Worm (Caenorhabditis elegans) whole organism, young adult: ENCODE results near the gene K11H12.8.
A peak's percentile ranks its signal among the peaks of the same experiment; 100 is the strongest.

Experiments
- B0336.3 ChIP-seq: fragments of 200-800 bp; sonication (Bioruptor generic); IDR thresholded peaks from 2 replicates; pipeline ENCODE4 v1.3.6; 2022; ENCODE audit warnings: missing genetic modification characterization, missing compliant biosample characterization
- F23B12.7 ChIP-seq: sonication (generic microtip); optimal IDR thresholded peaks from 2 replicates; lab custom pipeline; 2017; ENCODE audit warnings: missing genetic modification characterization, mild to moderate bottlenecking, missing compliant biosample characterization, antibody characterized with exemption, moderate library complexity; ENCODE audit not compliant: insufficient read depth
- F37B4.10 ChIP-seq: fragments of 200-800 bp; sonication (Bioruptor generic); IDR thresholded peaks from 2 replicates; pipeline ENCODE4 v1.3.6; 2022; ENCODE audit warnings: missing genetic modification characterization, missing compliant biosample characterization
- T26A5.8 ChIP-seq: sonication (generic microtip); optimal IDR thresholded peaks from 2 replicates; lab custom pipeline; 2016; ENCODE audit warnings: missing genetic modification characterization, missing compliant biosample characterization
- Y53F4B.3 ChIP-seq: fragments of 200-800 bp; sonication (Bioruptor generic); IDR thresholded peaks from 2 replicates; pipeline ENCODE4 v1.3.6; 2022; ENCODE audit warnings: missing genetic modification reagents, missing genetic modification characterization, missing compliant biosample characterization
- Y79H2A.3 ChIP-seq: fragments of 200-800 bp; sonication (Bioruptor generic); conservative IDR thresholded peaks from 2 replicates; pipeline ENCODE4 v1.3.6; 2022; ENCODE audit warnings: missing genetic modification reagents, missing genetic modification characterization, missing compliant biosample characterization
- ZK185.1 ChIP-seq: sonication (generic microtip); optimal IDR thresholded peaks from 2 replicates; lab custom pipeline; 2016; ENCODE audit warnings: mild to moderate bottlenecking, missing genetic modification characterization, missing compliant biosample characterization; ENCODE audit not compliant: poor library complexity, severe bottlenecking
- akir-1 ChIP-seq: fragments of 200-800 bp; sonication (Bioruptor generic); optimal IDR thresholded peaks from 2 replicates; lab custom pipeline; 2018; ENCODE audit warnings: mild to moderate bottlenecking, missing genetic modification characterization, moderate library complexity, missing compliant biosample characterization
- ama-1 ChIP-seq, 3 experiments: fragments of 150-350 bp in 1 of 3; sonication (generic microtip) in 2 of 3; optimal IDR thresholded peaks; 2 replicates each; lab custom pipeline; 2014 to 2018; ENCODE audit warnings: missing biosample characterization in 2 of 3, missing genetic modification characterization in 2 of 3, missing genetic modification reagents in 2 of 3
- atf-7 ChIP-seq: sonication (generic microtip); optimal IDR thresholded peaks from 2 replicates; lab custom pipeline; 2017; ENCODE audit warnings: mild to moderate bottlenecking, missing genetic modification characterization, missing compliant biosample characterization
- bed-2 ChIP-seq: fragments of 200-800 bp; sonication (Bioruptor generic); IDR thresholded peaks from 2 replicates; pipeline ENCODE4 v1.3.6; 2022; ENCODE audit warnings: missing genetic modification reagents, missing genetic modification characterization, missing compliant biosample characterization
- cebp-2 ChIP-seq: fragments of 200-800 bp; sonication (Bioruptor generic); IDR thresholded peaks from 2 replicates; pipeline ENCODE4 v1.3.6; 2022; ENCODE audit warnings: missing genetic modification characterization, missing compliant biosample characterization
- ceh-100 ChIP-seq: fragments of 200-800 bp; sonication (Bioruptor generic); IDR thresholded peaks from 2 replicates; pipeline ENCODE4 v1.3.6; 2022; ENCODE audit warnings: missing genetic modification reagents, missing genetic modification characterization, missing compliant biosample characterization
- chd-7 ChIP-seq: sonication (generic microtip); optimal IDR thresholded peaks from 2 replicates; lab custom pipeline; 2016; ENCODE audit warnings: mild to moderate bottlenecking, missing genetic modification characterization, moderate library complexity, missing compliant biosample characterization
- die-1 ChIP-seq: sonication (generic microtip); optimal IDR thresholded peaks from 2 replicates; lab custom pipeline; 2016; ENCODE audit warnings: missing genotype, mild to moderate bottlenecking, missing genetic modification characterization, missing compliant biosample characterization
- dox-1 ChIP-seq: fragments of 200-800 bp; sonication (Bioruptor generic); IDR thresholded peaks from 2 replicates; pipeline ENCODE4 v1.3.6; 2022; ENCODE audit warnings: missing genetic modification reagents, missing genetic modification characterization, missing compliant biosample characterization
- egl-18 ChIP-seq: fragments of 200-800 bp; sonication (Bioruptor generic); IDR thresholded peaks from 2 replicates; pipeline ENCODE4 v1.3.6; 2022; ENCODE audit warnings: missing genetic modification reagents, missing genetic modification characterization, missing compliant biosample characterization
- ets-4 ChIP-seq: fragments of 200-800 bp; sonication (Bioruptor generic); optimal IDR thresholded peaks from 2 replicates; lab custom pipeline; 2018; ENCODE audit warnings: mild to moderate bottlenecking, missing genetic modification characterization, missing compliant biosample characterization
- fkh-3 ChIP-seq: sonication (generic microtip); optimal IDR thresholded peaks from 2 replicates; lab custom pipeline; 2016; ENCODE audit warnings: mild to moderate bottlenecking, missing genetic modification characterization, missing compliant biosample characterization
- hlh-12 ChIP-seq: sonication (generic microtip); optimal IDR thresholded peaks from 2 replicates; lab custom pipeline; 2016; ENCODE audit warnings: missing genetic modification characterization, missing compliant biosample characterization
- hmg-1.2 ChIP-seq: fragments of 200-800 bp; sonication (Bioruptor generic); IDR thresholded peaks from 2 replicates; pipeline ENCODE4 v1.3.6; 2022; ENCODE audit warnings: missing genetic modification reagents, missing genetic modification characterization, missing compliant biosample characterization
- hrde-1 ChIP-seq: sonication (generic microtip); optimal IDR thresholded peaks from 2 replicates; lab custom pipeline; 2016; ENCODE audit warnings: missing genetic modification characterization, mild to moderate bottlenecking, missing compliant biosample characterization, moderate library complexity, missing genotype, missing genetic modification reagents, borderline replicate concordance
- let-526 ChIP-seq: fragments of 200-800 bp; sonication (Bioruptor generic); IDR thresholded peaks from 2 replicates; pipeline ENCODE4 v1.3.6; 2022; ENCODE audit warnings: missing genetic modification reagents, missing genetic modification characterization, missing compliant biosample characterization
- let-607 ChIP-seq, 2 experiments: fragments of 200-800 bp in 1 of 2; sonication (Bioruptor generic) in 1 of 2; sonication (generic microtip) in 1 of 2; optimal IDR thresholded peaks; 2 replicates each; lab custom pipeline; 2016 to 2018; ENCODE audit warnings: mild to moderate bottlenecking in 2 of 2, missing compliant biosample characterization in 2 of 2, missing genetic modification characterization in 2 of 2, moderate library complexity in 2 of 2, missing genotype in 1 of 2
- lin-35 ChIP-seq, 3 experiments: fragments of 150-350 bp in 2 of 3; sonication (generic microtip) in 1 of 3; optimal IDR thresholded peaks; 2 replicates each; lab custom pipeline; 2014 to 2018; ENCODE audit warnings: missing biosample characterization in 3 of 3, missing genetic modification characterization in 3 of 3, missing genetic modification reagents in 3 of 3
- lsy-27 ChIP-seq: sonication (generic microtip); optimal IDR thresholded peaks from 2 replicates; lab custom pipeline; 2017; ENCODE audit warnings: missing genetic modification characterization, mild to moderate bottlenecking, missing compliant biosample characterization, antibody characterized with exemption, missing genotype, borderline replicate concordance; ENCODE audit not compliant: insufficient read depth
- madf-8 ChIP-seq: fragments of 200-800 bp; sonication (Bioruptor generic); conservative IDR thresholded peaks from 2 replicates; pipeline ENCODE4 v1.3.6; 2022; ENCODE audit warnings: missing genetic modification reagents, missing genetic modification characterization, missing compliant biosample characterization
- mes-4 ChIP-seq: sonication (generic microtip); optimal IDR thresholded peaks from 2 replicates; lab custom pipeline; 2016; ENCODE audit warnings: missing genotype, missing genetic modification characterization, missing compliant biosample characterization
- mxl-1 ChIP-seq: sonication (generic microtip); optimal IDR thresholded peaks from 2 replicates; lab custom pipeline; 2016; ENCODE audit warnings: missing genetic modification characterization, missing compliant biosample characterization
- nhr-120 ChIP-seq: fragments of 200-800 bp; sonication (Bioruptor generic); IDR thresholded peaks from 2 replicates; pipeline ENCODE4 v1.3.6; 2022; ENCODE audit warnings: missing genetic modification characterization, missing compliant biosample characterization
- nhr-27 ChIP-seq: fragments of 200-800 bp; sonication (Bioruptor generic); optimal IDR thresholded peaks from 2 replicates; lab custom pipeline; 2018; ENCODE audit warnings: mild to moderate bottlenecking, missing genetic modification characterization, moderate library complexity, missing compliant biosample characterization
- rec-8 ChIP-seq, 2 experiments: sonication (generic microtip); optimal IDR thresholded peaks; 2 replicates each; lab custom pipeline; 2016; ENCODE audit warnings: mild to moderate bottlenecking in 2 of 2, missing genetic modification characterization in 2 of 2, missing genetic modification reagents in 2 of 2, missing genotype in 2 of 2, missing biosample characterization in 1 of 2, missing compliant biosample characterization in 1 of 2, moderate library complexity in 1 of 2
- repo-1 ChIP-seq: sonication (generic microtip); optimal IDR thresholded peaks from 2 replicates; lab custom pipeline; 2017; ENCODE audit warnings: mild to moderate bottlenecking, missing genetic modification characterization, missing compliant biosample characterization
- rpc-1 ChIP-seq, 2 experiments: fragments of 150-350 bp in 1 of 2; sonication (generic microtip) in 1 of 2; optimal IDR thresholded peaks; 2 replicates each; lab custom pipeline; 2014 to 2018; ENCODE audit warnings: missing biosample characterization in 1 of 2, missing genetic modification characterization in 1 of 2, missing genetic modification reagents in 1 of 2, missing genotype in 1 of 2
- sdz-38 ChIP-seq: sonication (generic microtip); optimal IDR thresholded peaks from 2 replicates; lab custom pipeline; 2016; ENCODE audit warnings: missing genotype, missing genetic modification characterization, missing compliant biosample characterization
- snpc-1.3 ChIP-seq: sonication (generic microtip); optimal IDR thresholded peaks from 2 replicates; lab custom pipeline; 2017; ENCODE audit warnings: missing genetic modification characterization, mild to moderate bottlenecking, missing compliant biosample characterization, antibody characterized with exemption, moderate library complexity, missing genotype, missing genetic modification reagents; ENCODE audit not compliant: insufficient read depth
- snpc-4 ChIP-seq, 5 experiments: fragments of 150-350 bp in 1 of 5; sonication (generic microtip) in 4 of 5; optimal IDR thresholded peaks; 2 replicates each; lab custom pipeline; 2014 to 2018; ENCODE audit warnings: missing genetic modification characterization in 5 of 5, missing biosample characterization in 3 of 5, antibody characterized with exemption in 2 of 5, mild to moderate bottlenecking in 2 of 5, missing compliant biosample characterization in 2 of 5, missing genotype in 2 of 5, moderate library complexity in 2 of 5, missing genetic modification reagents in 1 of 5
- sptf-2 ChIP-seq: fragments of 200-800 bp; sonication (Bioruptor generic); optimal IDR thresholded peaks from 2 replicates; lab custom pipeline; 2018; ENCODE audit warnings: mild to moderate bottlenecking, missing genetic modification characterization, missing compliant biosample characterization
- tbp1 ChIP-seq: fragments of 200-800 bp; sonication (Bioruptor generic); optimal IDR thresholded peaks from 2 replicates; lab custom pipeline; 2018; ENCODE audit warnings: mild to moderate bottlenecking, missing genetic modification characterization, missing compliant biosample characterization
- xnd-1 ChIP-seq: sonication (generic microtip); optimal IDR thresholded peaks from 2 replicates; lab custom pipeline; 2016; ENCODE audit warnings: missing genotype, missing genetic modification reagents, missing genetic modification characterization, missing compliant biosample characterization
- ztf-18 ChIP-seq: sonication (generic microtip); optimal IDR thresholded peaks from 2 replicates; lab custom pipeline; 2016; ENCODE audit warnings: missing genotype, mild to moderate bottlenecking, missing genetic modification characterization, missing compliant biosample characterization
- ztf-25 ChIP-seq: fragments of 200-800 bp; sonication (Bioruptor generic); IDR thresholded peaks from 2 replicates; pipeline ENCODE4 v1.3.6; 2022; ENCODE audit warnings: missing genetic modification reagents, missing genetic modification characterization, missing compliant biosample characterization
- ztf-26 ChIP-seq: sonication (generic microtip); optimal IDR thresholded peaks from 2 replicates; lab custom pipeline; 2017; ENCODE audit warnings: missing genetic modification characterization, missing compliant biosample characterization
- ztf-28 ChIP-seq: fragments of 200-800 bp; sonication (Bioruptor generic); IDR thresholded peaks from 2 replicates; pipeline ENCODE4 v1.3.6; 2022; ENCODE audit warnings: missing genetic modification reagents, missing genetic modification characterization, missing compliant biosample characterization
- ztf-3 ChIP-seq: fragments of 200-800 bp; sonication (Bioruptor generic); optimal IDR thresholded peaks from 2 replicates; lab custom pipeline; 2018; ENCODE audit warnings: mild to moderate bottlenecking, missing genetic modification characterization, missing compliant biosample characterization

Gene K11H12.8

DNA sequence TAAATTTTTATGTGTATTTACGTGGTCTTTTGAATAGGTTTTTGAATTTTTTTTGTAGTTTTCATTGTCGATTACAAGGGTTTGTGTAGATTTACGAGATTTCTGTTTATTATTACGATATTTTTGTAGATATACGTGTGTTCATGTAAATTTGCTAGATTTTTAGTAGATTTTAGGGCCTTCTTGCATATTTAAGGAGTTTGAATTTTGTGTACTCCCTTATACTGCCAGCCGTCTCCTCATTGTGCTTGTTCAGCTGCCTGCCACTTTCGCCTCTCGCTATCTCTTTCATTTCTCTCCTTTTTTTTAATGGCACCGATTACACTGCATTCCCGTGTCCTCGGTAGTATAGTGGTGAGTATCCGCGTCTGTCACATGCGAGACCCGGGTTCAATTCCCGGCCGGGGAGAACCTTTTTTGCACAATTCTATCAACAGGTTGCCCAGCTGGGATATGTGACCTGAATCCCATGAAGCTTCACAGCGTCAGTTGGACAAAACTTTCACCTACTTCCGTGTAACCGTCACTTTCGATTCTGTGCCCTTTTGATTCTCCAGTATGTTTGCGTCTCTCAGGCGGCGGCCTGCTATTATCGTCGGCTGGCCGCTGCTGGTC lies 27.6 kb downstream of the K11H12.8 start (continued):
- TF ChIP-seq Y79H2A.3 (GFP tag; lab: Robert Waterston, UW): no peak
- TF ChIP-seq lsy-27 (tag; lab: Kevin White, UChicago): no peak
- peak; percentile 86 for TF ChIP-seq dox-1 (GFP tag; lab: Robert Waterston, UW)
- peak in 1 of 2 experiments; percentile 5 for TF ChIP-seq let-607 (tag; optimal IDR thresholded peaks at IDR 0.05; lab: Kevin White, UChicago)
- peak; percentile 26 for TF ChIP-seq hlh-12 (tag; lab: Kevin White, UChicago)
- peak; percentile 75 for TF ChIP-seq ets-4 (GFP tag; lab: Kevin White, UChicago)
- TF ChIP-seq nhr-120: no peak
- peak; percentile 28 for TF ChIP-seq fkh-3 (tag; lab: Kevin White, UChicago)
- TF ChIP-seq B0336.3 (GFP tag; lab: Robert Waterston, UW): peak; percentile 69
- TF ChIP-seq lin-35 (GFP tag; optimal IDR thresholded peaks at IDR 0.05; lab: Kevin White, UChicago): no peak
- peak; percentile 29 for TF ChIP-seq T26A5.8 (tag; lab: Kevin White, UChicago)
- TF ChIP-seq cebp-2 (GFP tag; lab: Robert Waterston, UW): peak; percentile 68; the same call in 1 of the 2 replicates
- TF ChIP-seq rec-8 (tag; optimal IDR thresholded peaks at IDR 0.05; lab: Kevin White, UChicago): peak; percentile 71 to 73
- no peak for TF ChIP-seq xnd-1 (tag; lab: Kevin White, UChicago)
- TF ChIP-seq mxl-1: peak; percentile 86
- TF ChIP-seq Y53F4B.3 (GFP tag; lab: Robert Waterston, UW): peak; percentile 22; the same call in 1 of the 2 replicates
- TF ChIP-seq hrde-1 (tag; lab: Kevin White, UChicago): no peak
- TF ChIP-seq ztf-25 (GFP tag; lab: Robert Waterston, UW): peak; percentile 85
- TF ChIP-seq ztf-3 (GFP tag; lab: Kevin White, UChicago): peak; percentile 41
- peak; percentile 59 for TF ChIP-seq ztf-18 (tag; lab: Kevin White, UChicago)
- peak; percentile 68 for TF ChIP-seq chd-7 (tag; lab: Kevin White, UChicago)
- peak; percentile 24 for TF ChIP-seq nhr-27
- TF ChIP-seq ztf-28 (GFP tag; lab: Robert Waterston, UW): 0 out of 2 replicates have a peak, but pooled peaks have one; percentile 51
- no peak for TF ChIP-seq let-526 (GFP tag; lab: Robert Waterston, UW)
- TF ChIP-seq F37B4.10 (GFP tag; lab: Robert Waterston, UW): no peak
- peak; percentile 61 for TF ChIP-seq akir-1
- no peak for TF ChIP-seq mes-4 (tag; lab: Kevin White, UChicago)
- no peak for TF ChIP-seq sdz-38 (tag; lab: Kevin White, UChicago)
- TF ChIP-seq snpc-4 (GFP tag; optimal IDR thresholded peaks at IDR 0.05; lab: Kevin White, UChicago): peak; percentile 42
- no peak for TF ChIP-seq snpc-4 (tag; optimal IDR thresholded peaks at IDR 0.05; lab: Kevin White, UChicago)
- TF ChIP-seq F23B12.7 (tag; lab: Kevin White, UChicago): peak; percentile 94
- no peak for TF ChIP-seq egl-18
- TF ChIP-seq repo-1 (tag; lab: Kevin White, UChicago): peak; percentile 63
- no peak for TF ChIP-seq ama-1 (optimal IDR thresholded peaks at IDR 0.05; lab: Kevin White, UChicago)
- peak in 1 of 2 experiments; percentile 36 for TF ChIP-seq ama-1 (GFP tag; optimal IDR thresholded peaks at IDR 0.05; lab: Kevin White, UChicago)
- TF ChIP-seq atf-7 (tag; lab: Kevin White, UChicago): peak; percentile 57
- TF ChIP-seq hmg-1.2 (GFP tag; lab: Robert Waterston, UW): peak; percentile 84
- peak; percentile 79 for TF ChIP-seq rpc-1 (optimal IDR thresholded peaks at IDR 0.05; lab: Kevin White, UChicago)
- TF ChIP-seq rpc-1 (tag; optimal IDR thresholded peaks at IDR 0.05; lab: Kevin White, UChicago): peak; percentile 87
- TF ChIP-seq bed-2 (GFP tag; lab: Robert Waterston, UW): no peak
- no peak for TF ChIP-seq madf-8 (GFP tag; lab: Robert Waterston, UW)
- peak; percentile 26 for TF ChIP-seq snpc-1.3
- TF ChIP-seq tbp1 (GFP tag; lab: Kevin White, UChicago): peak; percentile 97
- TF ChIP-seq ztf-26 (tag; lab: Kevin White, UChicago): peak; percentile 70
- peak; percentile 63 for TF ChIP-seq ZK185.1 (tag; lab: Kevin White, UChicago)
- TF ChIP-seq die-1 (tag; lab: Kevin White, UChicago): peak; percentile 85
- no peak for TF ChIP-seq sptf-2 (GFP tag; lab: Kevin White, UChicago)
- peak; percentile 61 for TF ChIP-seq ceh-100 (GFP tag; lab: Robert Waterston, UW)
